Worm (Caenorhabditis elegans) whole organism, L1 larva: Measurements from ENCODE around the gene dgat-2.

Source experiments
- C16A3.4 ChIP-seq: fragments of 150-350 bp; optimal IDR thresholded peaks from 2 replicates; lab custom pipeline; 2014; ENCODE audit warnings: missing biosample characterization, missing genetic modification characterization
- F16B12.6 ChIP-seq: fragments of 150-350 bp; optimal IDR thresholded peaks from 2 replicates; lab custom pipeline; 2014; ENCODE audit warnings: missing biosample characterization, missing genetic modification characterization
- dpl-1 ChIP-seq, 3 experiments: fragments of 150-350 bp in 2 of 3; sonication (generic microtip) in 1 of 3; optimal IDR thresholded peaks; 2 replicates each; lab custom pipeline; 2014 to 2017; ENCODE audit warnings: missing biosample characterization in 3 of 3, missing genetic modification characterization in 3 of 3, missing genetic modification reagents in 3 of 3
- egl-27 ChIP-seq, 2 experiments: fragments of 150-350 bp in 1 of 2; sonication (generic microtip); optimal IDR thresholded peaks; 3 replicates each; lab custom pipeline; 2017 to 2018; ENCODE audit warnings: missing biosample characterization in 2 of 2, missing genetic modification characterization in 2 of 2, missing genetic modification reagents in 2 of 2
- lir-3 ChIP-seq: sonication (generic microtip); optimal IDR thresholded peaks from 2 replicates; lab custom pipeline; 2016; ENCODE audit warnings: mild to moderate bottlenecking, missing genetic modification characterization, moderate library complexity, missing compliant biosample characterization; ENCODE audit not compliant: poor library complexity
- lsy-2 ChIP-seq, 2 experiments: fragments of 150-350 bp; optimal IDR thresholded peaks; 2 replicates each; lab custom pipeline; 2014; ENCODE audit warnings: missing biosample characterization in 2 of 2, missing genetic modification characterization in 2 of 2
- nhr-11 ChIP-seq: fragments of 150-350 bp; optimal IDR thresholded peaks from 2 replicates; lab custom pipeline; 2014; ENCODE audit warnings: missing biosample characterization, missing genetic modification characterization
- nhr-28 ChIP-seq: fragments of 150-350 bp; optimal IDR thresholded peaks from 2 replicates; lab custom pipeline; 2014; ENCODE audit warnings: missing biosample characterization, missing genetic modification characterization
- nhr-76 ChIP-seq: sonication (generic microtip); optimal IDR thresholded peaks from 2 replicates; lab custom pipeline; 2017; ENCODE audit warnings: missing biosample characterization, missing genetic modification characterization
- pqm-1 ChIP-seq: sonication (generic microtip); optimal IDR thresholded peaks from 3 replicates; lab custom pipeline; 2017; ENCODE audit warnings: missing biosample characterization, missing genetic modification characterization
- skn-1 ChIP-seq: fragments of 150-350 bp; optimal IDR thresholded peaks from 2 replicates; lab custom pipeline; 2014; ENCODE audit warnings: missing biosample characterization, missing genetic modification characterization
- sptf-1 ChIP-seq: fragments of 150-350 bp; optimal IDR thresholded peaks from 2 replicates; lab custom pipeline; 2014; ENCODE audit warnings: missing biosample characterization, missing genetic modification characterization
- unc-130 ChIP-seq: fragments of 150-350 bp; optimal IDR thresholded peaks from 2 replicates; lab custom pipeline; 2017; ENCODE audit warnings: missing biosample characterization, missing genetic modification characterization, inconsistent platforms

DNA sequence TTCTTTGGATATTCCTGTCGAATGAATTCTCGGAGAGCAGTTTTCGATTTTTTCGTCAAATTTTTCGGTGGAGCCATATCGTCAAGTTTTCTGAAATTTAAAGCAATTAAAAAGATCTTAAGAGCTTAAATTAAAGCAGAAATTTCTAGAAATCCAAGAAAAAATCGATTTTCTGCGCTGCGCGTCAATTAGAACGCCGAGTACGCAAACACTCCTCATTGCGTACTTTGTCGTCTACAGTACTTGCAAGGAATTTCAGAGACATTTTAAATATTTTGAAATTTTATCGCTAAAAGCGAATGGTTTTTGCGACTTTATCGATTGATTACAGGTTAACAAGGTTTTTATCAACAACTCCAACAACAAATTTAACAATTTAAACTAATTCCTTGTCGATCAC is 4.9 kb upstream of the dgat-2 start:
- TF ChIP-seq nhr-11 (tag; lab: Kevin White, UChicago) (no peak), sptf-1 (no peak), egl-27 (tag; optimal IDR thresholded peaks at IDR 0.05; lab: Kevin White, UChicago) (no peak), C16A3.4 (tag; lab: Kevin White, UChicago) (no peak), F16B12.6 (tag; lab: Kevin White, UChicago) (no peak), lsy-2 (tag; optimal IDR thresholded peaks at IDR 0.05; lab: Kevin White, UChicago) (no peak), pqm-1 (tag; lab: Kevin White, UChicago) (no peak), skn-1 (tag; lab: Kevin White, UChicago) (no peak), unc-130 (tag; lab: Kevin White, UChicago) (no peak), dpl-1 (GFP tag; optimal IDR thresholded peaks at IDR 0.05; lab: Kevin White, UChicago) (no peak), lir-3 (tag; lab: Kevin White, UChicago) (no peak), nhr-28 (no peak), nhr-76 (tag; lab: Kevin White, UChicago) (no peak)
